Fruit fly (Drosophila melanogaster) whole organism, prepupa: Measurements from ENCODE around the gene pum.
A peak's percentile ranks its signal among the peaks of the same experiment; 100 is the strongest.

ENCODE experiments used
- Blimp-1 ChIP-seq: fragments of 200-800 bp; sonication (Bioruptor generic); optimal IDR thresholded peaks from 3 replicates; lab custom pipeline; 2017; ENCODE audit warnings: missing biosample characterization, missing genetic modification characterization, mild to moderate bottlenecking, moderate library complexity, missing genetic modification reagents
- CG10631 ChIP-seq: fragments of 200-800 bp; sonication (Bioruptor generic); optimal IDR thresholded peaks from 2 replicates; lab custom pipeline; 2016; ENCODE audit warnings: missing biosample characterization, missing genetic modification characterization
- CG11294 ChIP-seq: fragments of 200-800 bp; sonication (Bioruptor generic); IDR thresholded peaks from 2 replicates; pipeline ENCODE4 v1.3.6; 2022; ENCODE audit warnings: missing biosample characterization, missing genetic modification characterization
- CG11762 ChIP-seq: fragments of 200-800 bp; sonication (Bioruptor generic); optimal IDR thresholded peaks from 3 replicates; lab custom pipeline; 2016; ENCODE audit warnings: missing biosample characterization, missing genetic modification characterization; ENCODE audit not compliant: insufficient read depth
- CG11902 ChIP-seq: fragments of 200-800 bp; sonication (Bioruptor generic); optimal IDR thresholded peaks from 3 replicates; lab custom pipeline; 2016; ENCODE audit warnings: missing biosample characterization, missing genetic modification characterization
- CG15336 ChIP-seq: fragments of 200-800 bp; sonication (Bioruptor generic); IDR thresholded peaks from 2 replicates; pipeline ENCODE4 v1.3.6; 2022; ENCODE audit warnings: missing biosample characterization, missing genetic modification characterization
- CG1621 ChIP-seq: fragments of 200-800 bp; sonication (Bioruptor generic); optimal IDR thresholded peaks from 3 replicates; lab custom pipeline; 2018; ENCODE audit warnings: missing biosample characterization, mild to moderate bottlenecking, missing genetic modification characterization
- CG16779 ChIP-seq: fragments of 200-800 bp; sonication (Bioruptor generic); optimal IDR thresholded peaks from 3 replicates; lab custom pipeline; 2017; ENCODE audit warnings: missing biosample characterization, mild to moderate bottlenecking, missing genetic modification characterization
- CG3032 ChIP-seq: fragments of 200-800 bp; optimal IDR thresholded peaks from 2 replicates; lab custom pipeline; 2019; ENCODE audit warnings: missing biosample characterization, mild to moderate bottlenecking, missing genetic modification characterization, moderate library complexity
- CG31627 ChIP-seq: fragments of 200-800 bp; sonication (Bioruptor generic); optimal IDR thresholded peaks from 3 replicates; lab custom pipeline; 2016; ENCODE audit warnings: missing biosample characterization, missing genetic modification characterization
- CG34406 ChIP-seq: fragments of 200-800 bp; sonication (Bioruptor generic); optimal IDR thresholded peaks from 3 replicates; lab custom pipeline; 2016; ENCODE audit warnings: missing biosample characterization, missing genetic modification characterization
- CG3919 ChIP-seq: fragments of 200-800 bp; sonication (Bioruptor generic); optimal IDR thresholded peaks from 3 replicates; lab custom pipeline; 2016; ENCODE audit warnings: missing biosample characterization, missing genetic modification characterization
- CG6163 ChIP-seq: fragments of 200-800 bp; sonication (Bioruptor generic); IDR thresholded peaks from 3 replicates; pipeline ENCODE4 v1.3.6; 2022; ENCODE audit warnings: missing biosample characterization, missing genetic modification characterization
- CG6808 ChIP-seq: fragments of 200-800 bp; sonication (Bioruptor generic); optimal IDR thresholded peaks from 3 replicates; lab custom pipeline; 2017; ENCODE audit warnings: missing biosample characterization, missing genetic modification characterization, mild to moderate bottlenecking, moderate library complexity, missing genetic modification reagents
- CG8119 ChIP-seq: fragments of 200-800 bp; sonication (Bioruptor generic); IDR thresholded peaks from 3 replicates; pipeline ENCODE4 v1.3.6; 2022; ENCODE audit warnings: missing biosample characterization, missing genetic modification characterization
- CG9139 ChIP-seq: fragments of 200-800 bp; sonication (Bioruptor generic); optimal IDR thresholded peaks from 3 replicates; lab custom pipeline; 2017; ENCODE audit warnings: missing biosample characterization, mild to moderate bottlenecking, missing genetic modification characterization
- Eip78C ChIP-seq: fragments of 200-800 bp; sonication (Bioruptor generic); peaks from one replicate; lab custom pipeline; 2016; ENCODE audit warnings: missing biosample characterization, missing genetic modification characterization
- Ets21C ChIP-seq: fragments of 200-800 bp; sonication (Bioruptor generic); optimal IDR thresholded peaks from 3 replicates; lab custom pipeline; 2016; ENCODE audit warnings: missing biosample characterization, missing genetic modification characterization
- Met ChIP-seq: fragments of 200-800 bp; sonication (Bioruptor generic); optimal IDR thresholded peaks from 3 replicates; lab custom pipeline; 2016; ENCODE audit warnings: missing biosample characterization, missing genetic modification characterization
- achi ChIP-seq: fragments of 200-800 bp; sonication (Bioruptor generic); optimal IDR thresholded peaks from 3 replicates; lab custom pipeline; 2016; ENCODE audit warnings: missing biosample characterization, missing genetic modification characterization
- dac ChIP-seq: fragments of 200-800 bp; sonication (Bioruptor generic); optimal IDR thresholded peaks from 2 replicates; lab custom pipeline; 2017; ENCODE audit warnings: missing biosample characterization, mild to moderate bottlenecking, missing genetic modification characterization
- dsx ChIP-seq: fragments of 200-800 bp; optimal IDR thresholded peaks from 3 replicates; lab custom pipeline; 2019; ENCODE audit warnings: missing biosample characterization, mild to moderate bottlenecking, missing genetic modification characterization, moderate library complexity; ENCODE audit not compliant: poor library complexity, severe bottlenecking
- eg ChIP-seq: fragments of 200-800 bp; sonication (Bioruptor generic); IDR thresholded peaks from 3 replicates; pipeline ENCODE4 v1.3.6; 2022; ENCODE audit warnings: missing biosample characterization, missing genetic modification characterization
- esn ChIP-seq: fragments of 200-800 bp; sonication (Bioruptor generic); optimal IDR thresholded peaks from 2 replicates; lab custom pipeline; 2016; ENCODE audit warnings: missing biosample characterization, mild to moderate bottlenecking, missing genetic modification characterization, moderate library complexity
- fd85E ChIP-seq: fragments of 200-800 bp; sonication (Bioruptor generic); optimal IDR thresholded peaks from 3 replicates; lab custom pipeline; 2016; ENCODE audit warnings: missing biosample characterization, missing genetic modification characterization
- fkh ChIP-seq: fragments of 200-800 bp; sonication (Bioruptor generic); optimal IDR thresholded peaks from 3 replicates; lab custom pipeline; 2017; ENCODE audit warnings: missing biosample characterization, mild to moderate bottlenecking, missing genetic modification characterization, moderate library complexity
- net ChIP-seq: fragments of 200-800 bp; sonication (Bioruptor generic); optimal IDR thresholded peaks from 3 replicates; lab custom pipeline; 2016; ENCODE audit warnings: missing biosample characterization, missing genetic modification characterization
- pdm3 ChIP-seq: fragments of 200-800 bp; sonication (Bioruptor generic); optimal IDR thresholded peaks from 3 replicates; lab custom pipeline; 2016; ENCODE audit warnings: missing biosample characterization, missing genetic modification characterization
- spab ChIP-seq: fragments of 200-800 bp; sonication (Bioruptor generic); optimal IDR thresholded peaks from 2 replicates; lab custom pipeline; 2017; ENCODE audit warnings: missing biosample characterization, mild to moderate bottlenecking, missing genetic modification characterization, missing genetic modification reagents
- ss ChIP-seq, 2 experiments: fragments of 200-800 bp; sonication (Bioruptor generic); optimal IDR thresholded peaks; 2 replicates in 1 of 2; 3 replicates in 1 of 2; lab custom pipeline; 2017 to 2018; ENCODE audit warnings: mild to moderate bottlenecking in 2 of 2, missing biosample characterization in 2 of 2, missing genetic modification characterization in 2 of 2, moderate library complexity in 1 of 2
- svp ChIP-seq: fragments of 200-800 bp; sonication (Bioruptor generic); peaks from one replicate; lab custom pipeline; 2016; ENCODE audit warnings: missing biosample characterization, missing genetic modification characterization
- vri ChIP-seq: fragments of 200-800 bp; sonication (Bioruptor generic); optimal IDR thresholded peaks from 3 replicates; lab custom pipeline; 2016; ENCODE audit warnings: missing biosample characterization, mild to moderate bottlenecking, missing genetic modification characterization

Gene pum

dm6 chr3R:9047561-9048465 lies 189.7 kb downstream of the pum start, which contains the start of gene Rel (continued):
- TF ChIP-seq CG8119 (GFP tag; lab: Robert Waterston, UW) (no peak), spab (no peak), CG15336 (GFP tag; lab: Robert Waterston, UW) (no peak), svp (GFP tag; lab: Kevin White, UChicago) (peak; percentile 90), CG9139 (GFP tag; lab: Kevin White, UChicago) (peak; percentile 7), CG6808 (GFP tag; lab: Kevin White, UChicago) (peak; percentile 18), fd85E (GFP tag; lab: Kevin White, UChicago) (no peak), CG1621 (tag; lab: Kevin White, UChicago) (peak; percentile 67), Eip78C (GFP tag; lab: Kevin White, UChicago) (peak; percentile 76), CG11294 (GFP tag; lab: Robert Waterston, UW) (no peak), pdm3 (GFP tag; lab: Kevin White, UChicago) (peak; percentile 21), CG3919 (peak; percentile 53), Blimp-1 (GFP tag; lab: Kevin White, UChicago) (peak; percentile 72), CG11902 (GFP tag; lab: Kevin White, UChicago) (no peak), achi (GFP tag; lab: Kevin White, UChicago) (peak; percentile 59), CG3032 (tag; lab: Kevin White, UChicago) (peak; percentile 81), esn (GFP tag; lab: Kevin White, UChicago) (peak; percentile 56), CG10631 (GFP tag; lab: Kevin White, UChicago) (peak; percentile 71), Ets21C (GFP tag; lab: Kevin White, UChicago) (no peak), CG16779 (tag; lab: Kevin White, UChicago) (peak; percentile 67), CG6163 (GFP tag; lab: Robert Waterston, UW) (no peak), net (GFP tag; lab: Kevin White, UChicago) (no peak), CG34406 (GFP tag; lab: Kevin White, UChicago) (peak; percentile 72)

- TF ChIP-seq CG11902 (GFP tag; lab: Kevin White, UChicago) (no peak), spab (no peak), Eip78C (GFP tag; lab: Kevin White, UChicago) (peak; percentile 72), pdm3 (GFP tag; lab: Kevin White, UChicago) (no peak), CG3032 (tag; lab: Kevin White, UChicago) (no peak)
Measured at dm6 chr3R:9046954-9047353, 190.5 kb downstream of the pum start.

dm6 chr3R:9045733-9046132 lies 191.7 kb downstream of the pum start:
- peak; percentile 91 for TF ChIP-seq svp (GFP tag; lab: Kevin White, UChicago)
- TF ChIP-seq dsx (GFP tag; lab: Kevin White, UChicago), result no peak

- TF ChIP-seq dsx (GFP tag; lab: Kevin White, UChicago) (no peak), CG6808 (GFP tag; lab: Kevin White, UChicago) (no peak), vri (peak; percentile 99), ss (GFP tag; optimal IDR thresholded peaks at IDR 0.05; lab: Kevin White, UChicago) (no peak), Met (no peak), CG1621 (tag; lab: Kevin White, UChicago) (no peak), fkh (GFP tag; lab: Kevin White, UChicago) (peak; percentile 1), svp (GFP tag; lab: Kevin White, UChicago) (peak; percentile 91), dac (GFP tag; lab: Kevin White, UChicago) (no peak), Eip78C (GFP tag; lab: Kevin White, UChicago) (no peak), eg (no peak), Blimp-1 (GFP tag; lab: Kevin White, UChicago) (no peak), CG15336 (GFP tag; lab: Robert Waterston, UW) (no peak), CG11762 (GFP tag; lab: Kevin White, UChicago) (no peak), esn (GFP tag; lab: Kevin White, UChicago) (no peak), CG31627 (GFP tag; lab: Kevin White, UChicago) (no peak)
Measured at dm6 chr3R:9043610-9044009, 193.9 kb downstream of the pum start.
